Fruit fly (Drosophila melanogaster) whole organism, embryonic: ENCODE measurements around the gene ND-SGDH.

Experiments used
- CG10565 ChIP-seq: fragments of 200-800 bp; sonication (Bioruptor generic); optimal IDR thresholded peaks from 3 replicates; lab custom pipeline; 2016; ENCODE audit warnings: missing biosample characterization, mild to moderate bottlenecking, missing genetic modification characterization
- CG11093 ChIP-seq: fragments of 200-800 bp; sonication (Bioruptor generic); IDR thresholded peaks from 3 replicates; pipeline ENCODE4 v1.3.6; 2022; ENCODE audit warnings: missing biosample characterization, missing genetic modification characterization
- CG11696 ChIP-seq: fragments of 200-800 bp; sonication (Bioruptor generic); IDR thresholded peaks from 2 replicates; pipeline ENCODE4 v1.3.6; 2022; ENCODE audit warnings: missing biosample characterization, missing genetic modification characterization
- CG15479 ChIP-seq: fragments of 200-800 bp; sonication (Bioruptor generic); optimal IDR thresholded peaks from 3 replicates; lab custom pipeline; 2019; ENCODE audit warnings: missing biosample characterization, mild to moderate bottlenecking, missing genetic modification characterization, moderate library complexity
- CG16779 ChIP-seq: fragments of 200-800 bp; sonication (Bioruptor generic); IDR thresholded peaks from 2 replicates; pipeline ENCODE4 v1.3.6; 2022; ENCODE audit warnings: missing biosample characterization, missing genetic modification characterization
- CG17186 ChIP-seq: fragments of 200-800 bp; sonication (Bioruptor generic); optimal IDR thresholded peaks from 3 replicates; lab custom pipeline; 2017; ENCODE audit warnings: missing biosample characterization, missing genetic modification reagents, missing genetic modification characterization
- CG17328 ChIP-seq: fragments of 200-800 bp; sonication (Bioruptor generic); IDR thresholded peaks from 2 replicates; pipeline ENCODE4 v1.3.6; 2022; ENCODE audit warnings: missing biosample characterization, missing genetic modification characterization
- CG18262 ChIP-seq: fragments of 200-800 bp; optimal IDR thresholded peaks from 3 replicates; lab custom pipeline; 2019; ENCODE audit warnings: missing biosample characterization, mild to moderate bottlenecking, missing genetic modification characterization, moderate library complexity
- CG18764 ChIP-seq: fragments of 200-800 bp; sonication (Bioruptor generic); optimal IDR thresholded peaks from 3 replicates; lab custom pipeline; 2016; ENCODE audit warnings: missing biosample characterization, missing genetic modification characterization
- CG31365 ChIP-seq: fragments of 200-800 bp; sonication (Bioruptor generic); optimal IDR thresholded peaks from 2 replicates; lab custom pipeline; 2018; ENCODE audit warnings: missing biosample characterization, mild to moderate bottlenecking, missing genetic modification characterization
- CG33557 ChIP-seq: fragments of 200-800 bp; sonication (Bioruptor generic); optimal IDR thresholded peaks from 2 replicates; lab custom pipeline; 2019; ENCODE audit warnings: missing biosample characterization, mild to moderate bottlenecking, missing genetic modification characterization, moderate library complexity
- CG4328 ChIP-seq: fragments of 200-800 bp; sonication (Bioruptor generic); optimal IDR thresholded peaks from 3 replicates; lab custom pipeline; 2017; ENCODE audit warnings: missing biosample characterization, missing genetic modification reagents, missing genetic modification characterization
- CG4730 ChIP-seq: fragments of 200-800 bp; sonication (Bioruptor generic); IDR thresholded peaks from 2 replicates; pipeline ENCODE4 v1.3.6; 2022; ENCODE audit warnings: missing biosample characterization, missing genetic modification characterization
- CG6272 ChIP-seq: fragments of 200-800 bp; sonication (Bioruptor generic); IDR thresholded peaks from 2 replicates; pipeline ENCODE4 v1.3.6; 2022; ENCODE audit warnings: missing biosample characterization, missing genetic modification characterization
- CG7745 ChIP-seq: fragments of 200-800 bp; sonication (Bioruptor generic); optimal IDR thresholded peaks from 2 replicates; lab custom pipeline; 2018; ENCODE audit warnings: missing biosample characterization, mild to moderate bottlenecking, missing genetic modification characterization, moderate library complexity
- CG7963 ChIP-seq: fragments of 200-800 bp; sonication (Bioruptor generic); IDR thresholded peaks from 3 replicates; pipeline ENCODE4 v1.3.6; 2022; ENCODE audit warnings: missing biosample characterization, missing genetic modification characterization; ENCODE audit not compliant: partially characterized antibody
- CG9609 ChIP-seq: fragments of 200-800 bp; sonication (Bioruptor generic); optimal IDR thresholded peaks from 3 replicates; lab custom pipeline; 2016; ENCODE audit warnings: missing biosample characterization, missing genetic modification characterization
- CG9727 ChIP-seq: fragments of 200-800 bp; sonication (Bioruptor generic); optimal IDR thresholded peaks from 3 replicates; lab custom pipeline; 2017; ENCODE audit warnings: missing biosample characterization, mild to moderate bottlenecking, missing genetic modification characterization
- CG9797 ChIP-seq: fragments of 200-800 bp; sonication (Bioruptor generic); optimal IDR thresholded peaks from 3 replicates; lab custom pipeline; 2018; ENCODE audit warnings: missing biosample characterization, mild to moderate bottlenecking, missing genetic modification characterization
- CG9817 ChIP-seq: fragments of 200-800 bp; sonication (Bioruptor generic); optimal IDR thresholded peaks from 2 replicates; lab custom pipeline; 2018; ENCODE audit warnings: missing biosample characterization, mild to moderate bottlenecking, missing genetic modification characterization, moderate library complexity
- Dbx ChIP-seq: fragments of 200-800 bp; sonication (Bioruptor generic); IDR thresholded peaks from 3 replicates; pipeline ENCODE4 v1.3.6; 2022; ENCODE audit warnings: missing biosample characterization, missing genetic modification characterization
- Dek ChIP-seq: fragments of 200-800 bp; sonication (Bioruptor generic); optimal IDR thresholded peaks from 3 replicates; lab custom pipeline; 2019; ENCODE audit warnings: missing biosample characterization, mild to moderate bottlenecking, missing genetic modification characterization, moderate library complexity
- Gug ChIP-seq: fragments of 200-800 bp; sonication (Bioruptor generic); IDR thresholded peaks from 4 replicates; pipeline ENCODE4 v1.3.6; 2022; ENCODE audit warnings: missing biosample characterization, missing genetic modification characterization
- H2.0 ChIP-seq: fragments of 200-800 bp; sonication (Bioruptor generic); IDR thresholded peaks from 2 replicates; pipeline ENCODE4 v1.3.6; 2022; ENCODE audit warnings: missing biosample characterization, missing genetic modification characterization
- HmgD ChIP-seq: fragments of 200-800 bp; sonication (Bioruptor generic); optimal IDR thresholded peaks from 3 replicates; lab custom pipeline; 2016; ENCODE audit warnings: missing biosample characterization, missing genetic modification characterization
- Hr51 ChIP-seq, 2 experiments: fragments of 200-800 bp; sonication (Bioruptor generic); optimal IDR thresholded peaks; 2 replicates in 1 of 2; 3 replicates in 1 of 2; lab custom pipeline; 2016 to 2018; ENCODE audit warnings: missing biosample characterization in 2 of 2, missing genetic modification characterization in 2 of 2, mild to moderate bottlenecking in 1 of 2, moderate library complexity in 1 of 2
- Lpt ChIP-seq: fragments of >200 bp; optimal IDR thresholded peaks from 2 replicates; lab custom pipeline; 2018; ENCODE audit warnings: missing biosample characterization, missing genetic modification characterization
- Mad ChIP-seq: fragments of 200-800 bp; sonication (Bioruptor generic); optimal IDR thresholded peaks from 2 replicates; lab custom pipeline; 2016; ENCODE audit warnings: missing biosample characterization, missing genetic modification characterization
- Nf-YA ChIP-seq: fragments of 200-800 bp; sonication (Bioruptor generic); IDR thresholded peaks from 2 replicates; pipeline ENCODE4 v1.3.6; 2022; ENCODE audit warnings: missing biosample characterization, missing genetic modification characterization
- Rfx ChIP-seq: fragments of 200-800 bp; sonication (Bioruptor generic); IDR thresholded peaks from 2 replicates; pipeline ENCODE4 v1.3.6; 2022; ENCODE audit warnings: missing biosample characterization, missing genetic modification characterization
- Side ChIP-seq: fragments of 200-800 bp; sonication (Bioruptor generic); optimal IDR thresholded peaks from 2 replicates; lab custom pipeline; 2016; ENCODE audit warnings: missing biosample characterization, missing genetic modification characterization
- Xrp1 ChIP-seq: fragments of 200-800 bp; sonication (Bioruptor generic); IDR thresholded peaks from 2 replicates; pipeline ENCODE4 v1.3.6; 2022; ENCODE audit warnings: missing biosample characterization, missing genetic modification characterization
- YL-1 ChIP-seq: fragments of 200-800 bp; sonication (Bioruptor generic); optimal IDR thresholded peaks from 3 replicates; lab custom pipeline; 2017; ENCODE audit warnings: missing biosample characterization, mild to moderate bottlenecking, missing genetic modification characterization
- amos ChIP-seq: fragments of 200-800 bp; sonication (Bioruptor generic); IDR thresholded peaks from 2 replicates; pipeline ENCODE4 v1.3.6; 2022; ENCODE audit warnings: missing biosample characterization, missing genetic modification characterization; ENCODE audit not compliant: partially characterized antibody
- danr ChIP-seq: fragments of 200-800 bp; sonication (Bioruptor generic); IDR thresholded peaks from 2 replicates; pipeline ENCODE4 v1.3.6; 2022; ENCODE audit warnings: missing biosample characterization, missing genetic modification characterization
- dysf ChIP-seq: fragments of 200-800 bp; sonication (Bioruptor generic); IDR thresholded peaks from 3 replicates; pipeline ENCODE4 v1.3.6; 2022; ENCODE audit warnings: missing biosample characterization, missing genetic modification characterization
- esg ChIP-seq: fragments of 200-800 bp; sonication (Bioruptor generic); conservative IDR thresholded peaks from 2 replicates; pipeline ENCODE4 v1.3.6; 2022; ENCODE audit warnings: missing biosample characterization, missing genetic modification characterization
- hbn ChIP-seq: fragments of 200-800 bp; sonication (Bioruptor generic); IDR thresholded peaks from 2 replicates; pipeline ENCODE4 v1.3.6; 2022; ENCODE audit warnings: missing biosample characterization, missing genetic modification characterization; ENCODE audit not compliant: partially characterized antibody
- inv ChIP-seq: fragments of 200-800 bp; sonication (Bioruptor generic); IDR thresholded peaks from 2 replicates; pipeline ENCODE4 v1.3.6; 2022; ENCODE audit warnings: missing biosample characterization, missing genetic modification characterization; ENCODE audit not compliant: partially characterized antibody
- jigr1 ChIP-seq: fragments of 200-800 bp; sonication (Bioruptor generic); IDR thresholded peaks from 3 replicates; pipeline ENCODE4 v1.3.6; 2022; ENCODE audit warnings: missing biosample characterization, missing genetic modification characterization
- jing ChIP-seq: fragments of 200-800 bp; sonication (Bioruptor generic); optimal IDR thresholded peaks from 2 replicates; lab custom pipeline; 2018; ENCODE audit warnings: missing biosample characterization, mild to moderate bottlenecking, missing genetic modification characterization
- lilli ChIP-seq: fragments of 200-800 bp; sonication (Bioruptor generic); optimal IDR thresholded peaks from 3 replicates; lab custom pipeline; 2016; ENCODE audit warnings: missing biosample characterization, missing genetic modification characterization
- lola ChIP-seq, 3 experiments: fragments of >200 bp in 2 of 3; fragments of 200-800 bp in 1 of 3; sonication (Bioruptor generic) in 1 of 3; optimal IDR thresholded peaks; 2 replicates each; lab custom pipeline; 2017 to 2019; ENCODE audit warnings: missing biosample characterization in 3 of 3, missing genetic modification characterization in 3 of 3, mild to moderate bottlenecking in 1 of 3, moderate library complexity in 1 of 3
- peb ChIP-seq: fragments of 200-800 bp; sonication (Bioruptor generic); IDR thresholded peaks from 2 replicates; pipeline ENCODE4 v1.3.6; 2022; ENCODE audit warnings: missing biosample characterization, missing genetic modification characterization
- pzg ChIP-seq: fragments of 200-800 bp; sonication (Bioruptor generic); optimal IDR thresholded peaks from 3 replicates; lab custom pipeline; 2018; ENCODE audit warnings: missing biosample characterization, mild to moderate bottlenecking, missing genetic modification characterization, moderate library complexity
- rib ChIP-seq: fragments of 200-800 bp; sonication (Bioruptor generic); IDR thresholded peaks from 2 replicates; pipeline ENCODE4 v1.3.6; 2022; ENCODE audit warnings: missing biosample characterization, missing genetic modification characterization
- scrt ChIP-seq: fragments of 200-800 bp; sonication (Bioruptor generic); optimal IDR thresholded peaks from 2 replicates; lab custom pipeline; 2018; ENCODE audit warnings: missing biosample characterization, mild to moderate bottlenecking, missing genetic modification characterization, moderate library complexity
- so ChIP-seq: fragments of 200-800 bp; sonication (Bioruptor generic); IDR thresholded peaks from 3 replicates; pipeline ENCODE4 v1.3.6; 2022; ENCODE audit warnings: missing biosample characterization, missing genetic modification characterization
- stwl ChIP-seq: fragments of 200-800 bp; sonication (Bioruptor generic); optimal IDR thresholded peaks from 3 replicates; lab custom pipeline; 2018; ENCODE audit warnings: missing biosample characterization, mild to moderate bottlenecking, missing genetic modification characterization, moderate library complexity
- ttk ChIP-seq: fragments of 200-800 bp; sonication (Bioruptor generic); IDR thresholded peaks from 2 replicates; pipeline ENCODE4 v2.1.2; 2022; ENCODE audit warnings: missing biosample characterization, missing genetic modification characterization
- tx ChIP-seq: fragments of 200-800 bp; sonication (Bioruptor generic); optimal IDR thresholded peaks from 2 replicates; lab custom pipeline; 2016; ENCODE audit warnings: missing biosample characterization, missing genetic modification characterization

The ND-SGDH gene

DNA sequence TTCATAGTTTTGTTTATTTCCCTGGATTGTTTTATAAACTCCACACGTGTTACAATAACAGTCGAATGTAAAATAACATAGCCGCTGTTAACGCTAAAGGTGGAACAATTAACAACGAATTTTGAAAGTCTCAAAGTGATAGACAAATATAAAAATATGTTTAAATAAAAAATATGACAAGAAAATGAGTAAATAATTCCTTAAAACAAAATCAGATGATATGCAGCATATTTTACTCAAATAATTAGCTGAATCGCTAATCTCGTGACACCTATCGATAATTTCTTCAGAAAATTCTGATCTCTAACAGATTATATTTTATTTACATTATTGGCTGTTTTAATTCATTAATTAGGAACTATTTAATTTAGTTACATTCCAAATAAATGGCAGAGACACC is 1.8 kb downstream of the ND-SGDH start, which contains the start of the genes CG5645 and Atg12 (continued):
- TF ChIP-seq CG9609 (GFP tag; lab: Kevin White, UChicago) = no peak
- TF ChIP-seq YL-1 (GFP tag; lab: Kevin White, UChicago) = peak; percentile 22
- TF ChIP-seq jigr1 (GFP tag; lab: Robert Waterston, UW) = no peak
- TF ChIP-seq H2.0 (GFP tag; lab: Robert Waterston, UW) = no peak
- TF ChIP-seq CG18262 (tag; lab: Kevin White, UChicago) = peak; percentile 63
- no peak for TF ChIP-seq tx (GFP tag; lab: Kevin White, UChicago)
- TF ChIP-seq Side = no peak
- no peak for TF ChIP-seq CG7745
- peak; percentile 74 for TF ChIP-seq CG17186
- TF ChIP-seq CG11093 = no peak
- peak in 1 of 3 experiments; percentile 43 for TF ChIP-seq lola (GFP tag; optimal IDR thresholded peaks at IDR 0.05; lab: Kevin White, UChicago)
- peak; percentile 49 for TF ChIP-seq CG4328 (GFP tag; lab: Kevin White, UChicago)
- TF ChIP-seq Mad = no peak
- peak; percentile 78 for TF ChIP-seq amos (GFP tag; lab: Robert Waterston, UW)
- no peak for TF ChIP-seq so (GFP tag; lab: Robert Waterston, UW)
- peak; percentile 43 for TF ChIP-seq lilli
- peak; percentile 61 for TF ChIP-seq CG9817 (tag; lab: Kevin White, UChicago)
- no peak for TF ChIP-seq peb (GFP tag; lab: Robert Waterston, UW)
- no peak for TF ChIP-seq CG9797
- TF ChIP-seq hbn (GFP tag; lab: Robert Waterston, UW) = peak; percentile 69
- peak; percentile 69 for TF ChIP-seq Xrp1 (GFP tag; lab: Robert Waterston, UW)
- TF ChIP-seq Nf-YA (GFP tag; lab: Robert Waterston, UW) = peak; percentile 21; the same call in 1 of the 2 replicates
- peak; percentile 50 for TF ChIP-seq CG9727 (GFP tag; lab: Kevin White, UChicago)
- TF ChIP-seq CG7963 (GFP tag; lab: Robert Waterston, UW) = 0 out of 3 replicates have a peak, but pooled peaks have one; percentile 36
- peak; percentile 48 for TF ChIP-seq CG4730 (GFP tag; lab: Robert Waterston, UW)
- TF ChIP-seq CG11696 (GFP tag; lab: Robert Waterston, UW) = no peak
- TF ChIP-seq CG6272 (GFP tag; lab: Robert Waterston, UW) = no peak
- peak; percentile 7 for TF ChIP-seq CG33557
- TF ChIP-seq esg (GFP tag; lab: Robert Waterston, UW) = 0 out of 2 replicates have a peak, but pooled peaks have one; percentile 19
- TF ChIP-seq CG10565 (GFP tag; lab: Kevin White, UChicago) = no peak
- peak in 1 of 2 experiments; percentile 39 for TF ChIP-seq Hr51 (GFP tag; optimal IDR thresholded peaks at IDR 0.05; lab: Kevin White, UChicago)
- 0 out of 4 replicates have a peak, but pooled peaks have one; percentile 14 for TF ChIP-seq Gug (GFP tag; lab: Robert Waterston, UW)
- no peak for TF ChIP-seq Lpt
- TF ChIP-seq danr (GFP tag; lab: Robert Waterston, UW) = no peak
- peak; percentile 27 for TF ChIP-seq Dek (tag; lab: Kevin White, UChicago)
- no peak for TF ChIP-seq HmgD (GFP tag; lab: Kevin White, UChicago)
- TF ChIP-seq CG18764 (GFP tag; lab: Kevin White, UChicago) = peak; percentile 58
- TF ChIP-seq jing (GFP tag; lab: Kevin White, UChicago) = no peak
- TF ChIP-seq rib (GFP tag; lab: Robert Waterston, UW) = no peak
- no peak for TF ChIP-seq CG16779 (GFP tag; lab: Robert Waterston, UW)
- peak; percentile 73; the same call in 2 of the 3 replicates for TF ChIP-seq Dbx (GFP tag; lab: Robert Waterston, UW)
- peak; percentile 56 for TF ChIP-seq stwl (tag; lab: Kevin White, UChicago)
- no peak for TF ChIP-seq CG17328 (GFP tag; lab: Robert Waterston, UW)
- TF ChIP-seq Rfx (GFP tag; lab: Robert Waterston, UW) = peak; percentile 69; the same call in 1 of the 2 replicates
- peak; percentile 40 for TF ChIP-seq pzg (GFP tag; lab: Kevin White, UChicago)
- TF ChIP-seq inv (GFP tag; lab: Robert Waterston, UW) = peak; percentile 79
- TF ChIP-seq CG31365 (tag; lab: Kevin White, UChicago) = no peak
- TF ChIP-seq scrt = no peak
- TF ChIP-seq ttk (GFP tag; lab: Robert Waterston, UW) = 0 out of 2 replicates have a peak, but pooled peaks have one; percentile 10
- no peak for TF ChIP-seq CG15479 (GFP tag; lab: Kevin White, UChicago)
- TF ChIP-seq dysf (GFP tag; lab: Robert Waterston, UW) = peak; percentile 34; the same call in 1 of the 3 replicates
